Worm (Caenorhabditis elegans) whole organism, mixed stage, embryonic: ENCODE data around the gene ZK180.7.
A peak's percentile ranks its signal among the peaks of the same experiment; 100 is the strongest.

Source experiments
- M03D4.4 ChIP-seq: sonication (generic microtip); optimal IDR thresholded peaks from 2 replicates; lab custom pipeline; 2017; ENCODE audit warnings: mild to moderate bottlenecking, missing genetic modification characterization, missing compliant biosample characterization
- bed-3 ChIP-seq: fragments of 200-800 bp; sonication (Bioruptor generic); optimal IDR thresholded peaks from 3 replicates; lab custom pipeline; 2018; ENCODE audit warnings: mild to moderate bottlenecking, missing genetic modification characterization, moderate library complexity, missing compliant biosample characterization
- blmp-1 ChIP-seq: fragments of 150-350 bp; optimal IDR thresholded peaks from 2 replicates; lab custom pipeline; 2014; ENCODE audit warnings: missing biosample characterization, missing genetic modification characterization
- ceh-39 ChIP-seq: fragments of 150-350 bp; optimal IDR thresholded peaks from 2 replicates; lab custom pipeline; 2014; ENCODE audit warnings: missing biosample characterization, missing genetic modification characterization
- ceh-43 ChIP-seq: fragments of 200-800 bp; sonication (Bioruptor generic); optimal IDR thresholded peaks from 2 replicates; lab custom pipeline; 2018; ENCODE audit warnings: mild to moderate bottlenecking, missing genetic modification characterization, moderate library complexity, missing compliant biosample characterization
- ceh-83 ChIP-seq: fragments of 200-800 bp; sonication (Bioruptor generic); optimal IDR thresholded peaks from 2 replicates; lab custom pipeline; 2018; ENCODE audit warnings: mild to moderate bottlenecking, missing genetic modification characterization, missing compliant biosample characterization
- ces-1 ChIP-seq: fragments of 150-350 bp; optimal IDR thresholded peaks from 2 replicates; lab custom pipeline; 2014; ENCODE audit warnings: missing biosample characterization, missing genetic modification reagents, missing genetic modification characterization
- cnd-1 ChIP-seq: fragments of 200-800 bp; sonication (Bioruptor generic); optimal IDR thresholded peaks from 2 replicates; lab custom pipeline; 2018; ENCODE audit warnings: mild to moderate bottlenecking, missing genetic modification characterization, missing compliant biosample characterization
- drap-1 ChIP-seq: fragments of 200-800 bp; sonication (Bioruptor generic); optimal IDR thresholded peaks from 3 replicates; lab custom pipeline; 2018; ENCODE audit warnings: mild to moderate bottlenecking, missing genetic modification characterization, missing compliant biosample characterization
- elt-1 ChIP-seq: sonication (generic microtip); optimal IDR thresholded peaks from 2 replicates; lab custom pipeline; 2017; ENCODE audit warnings: missing genetic modification characterization, mild to moderate bottlenecking, missing compliant biosample characterization, antibody characterized with exemption, moderate library complexity, borderline replicate concordance; ENCODE audit not compliant: insufficient read depth
- elt-3 ChIP-seq: fragments of 150-350 bp; optimal IDR thresholded peaks from 2 replicates; lab custom pipeline; 2014; ENCODE audit warnings: missing biosample characterization, missing genetic modification characterization
- flh-1 ChIP-seq: fragments of 200-800 bp; sonication (Bioruptor generic); optimal IDR thresholded peaks from 2 replicates; lab custom pipeline; 2018; ENCODE audit warnings: mild to moderate bottlenecking, missing genetic modification characterization, moderate library complexity, missing compliant biosample characterization
- ham-2 ChIP-seq: fragments of 200-800 bp; sonication (Bioruptor generic); optimal IDR thresholded peaks from 2 replicates; lab custom pipeline; 2018; ENCODE audit warnings: mild to moderate bottlenecking, missing genetic modification characterization, missing compliant biosample characterization
- hlh-1 ChIP-seq: fragments of 150-350 bp; optimal IDR thresholded peaks from 2 replicates; lab custom pipeline; 2014; ENCODE audit warnings: missing biosample characterization, missing genetic modification reagents, missing genetic modification characterization
- lin-13 ChIP-seq: fragments of 150-350 bp; optimal IDR thresholded peaks from 2 replicates; lab custom pipeline; 2014; ENCODE audit warnings: missing biosample characterization, missing genetic modification characterization
- lin-32 ChIP-seq: fragments of 200-800 bp; sonication (Bioruptor generic); optimal IDR thresholded peaks from 2 replicates; lab custom pipeline; 2018; ENCODE audit warnings: mild to moderate bottlenecking, missing genetic modification characterization, missing compliant biosample characterization
- lsy-2 ChIP-seq: fragments of 150-350 bp; optimal IDR thresholded peaks from 2 replicates; lab custom pipeline; 2014; ENCODE audit warnings: missing biosample characterization, missing genetic modification characterization
- mab-5 ChIP-seq: fragments of 150-350 bp; optimal IDR thresholded peaks from 2 replicates; lab custom pipeline; 2014; ENCODE audit warnings: missing biosample characterization, missing genetic modification characterization
- mep-1 ChIP-seq: fragments of 150-350 bp; optimal IDR thresholded peaks from 2 replicates; lab custom pipeline; 2017; ENCODE audit warnings: missing biosample characterization, missing genetic modification reagents, missing genetic modification characterization, inconsistent platforms
- mls-2 ChIP-seq: sonication (generic microtip); optimal IDR thresholded peaks from 2 replicates; lab custom pipeline; 2016; ENCODE audit warnings: mild to moderate bottlenecking, missing genetic modification characterization, moderate library complexity, missing compliant biosample characterization
- nhr-12 ChIP-seq: fragments of 150-350 bp; optimal IDR thresholded peaks from 2 replicates; lab custom pipeline; 2014; ENCODE audit warnings: missing biosample characterization, missing genetic modification characterization
- nhr-2 ChIP-seq: fragments of 150-350 bp; optimal IDR thresholded peaks from 2 replicates; lab custom pipeline; 2014; ENCODE audit warnings: missing biosample characterization, missing genetic modification characterization
- nhr-237 ChIP-seq: fragments of 150-350 bp; optimal IDR thresholded peaks from 2 replicates; lab custom pipeline; 2014; ENCODE audit warnings: missing biosample characterization, missing genetic modification characterization
- nhr-28 ChIP-seq: fragments of 150-350 bp; optimal IDR thresholded peaks from 2 replicates; lab custom pipeline; 2014; ENCODE audit warnings: missing biosample characterization, missing genetic modification characterization
- nhr-76 ChIP-seq: sonication (generic microtip); optimal IDR thresholded peaks from 2 replicates; lab custom pipeline; 2017; ENCODE audit warnings: missing biosample characterization, missing genetic modification characterization
- pha-4 ChIP-seq: fragments of 150-350 bp; optimal IDR thresholded peaks from 2 replicates; lab custom pipeline; 2018; ENCODE audit warnings: missing biosample characterization, missing genetic modification reagents, missing genetic modification characterization
- sem-2 ChIP-seq: fragments of 200-800 bp; sonication (Bioruptor generic); optimal IDR thresholded peaks from 2 replicates; lab custom pipeline; 2018; ENCODE audit warnings: mild to moderate bottlenecking, missing genetic modification characterization, missing compliant biosample characterization
- snpc-4 ChIP-seq: fragments of 150-350 bp; optimal IDR thresholded peaks from 2 replicates; lab custom pipeline; 2014; ENCODE audit warnings: missing biosample characterization, missing genetic modification characterization
- sptf-1 ChIP-seq: sonication (generic microtip); optimal IDR thresholded peaks from 2 replicates; lab custom pipeline; 2017; ENCODE audit warnings: mild to moderate bottlenecking, missing genetic modification characterization, moderate library complexity, missing compliant biosample characterization
- tbx-8 ChIP-seq: fragments of 200-800 bp; sonication (Bioruptor generic); optimal IDR thresholded peaks from 2 replicates; lab custom pipeline; 2018; ENCODE audit warnings: mild to moderate bottlenecking, missing genetic modification characterization, moderate library complexity, missing compliant biosample characterization
- unc-39 ChIP-seq: fragments of 150-350 bp; optimal IDR thresholded peaks from 2 replicates; lab custom pipeline; 2014; ENCODE audit warnings: missing biosample characterization, missing genetic modification characterization
- unc-62 ChIP-seq: fragments of 150-350 bp; optimal IDR thresholded peaks from 2 replicates; lab custom pipeline; 2014; ENCODE audit warnings: missing biosample characterization, missing genetic modification reagents, missing genetic modification characterization
- zip-8 ChIP-seq: fragments of 150-350 bp; optimal IDR thresholded peaks from 2 replicates; lab custom pipeline; 2014; ENCODE audit warnings: missing biosample characterization, missing genetic modification characterization

ZK180.7 gene

DNA sequence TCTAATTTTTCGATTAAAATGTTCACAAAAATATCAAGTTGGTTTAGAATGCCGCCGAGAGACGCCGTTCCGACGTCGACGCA lies 43.2 kb upstream of the ZK180.7 start, which contains the start of gene chat-1:
chat-1 (plus strand) TSS at position 48 of the 83 bp plus-strand sequence.
- TF ChIP-seq mls-2 (no peak), elt-3 (no peak)
- TF ChIP-seq, all 35 proteins: peak for 0

DNA sequence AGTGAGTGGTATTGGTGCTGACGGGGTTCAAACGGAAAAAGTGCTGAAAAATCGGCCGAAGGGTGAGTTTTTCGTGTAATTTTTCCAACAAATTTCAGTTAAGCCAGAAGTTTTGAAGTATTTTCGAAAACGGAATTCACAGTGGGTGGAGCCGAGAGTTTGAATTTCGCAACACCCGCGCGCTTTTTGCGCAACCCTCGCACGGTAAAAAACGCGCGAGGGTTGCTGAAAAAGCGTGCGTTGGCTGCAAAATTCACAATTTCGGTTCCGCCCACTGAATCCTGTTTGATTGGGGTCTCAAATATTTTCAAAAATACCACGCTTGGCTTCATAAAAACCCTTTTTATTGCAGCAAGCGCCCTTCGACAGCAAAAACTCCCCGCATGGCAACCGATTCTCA lies 43.0 kb upstream of the ZK180.7 start:
- TF ChIP-seq tbx-8 (no peak), ceh-43 (GFP tag; lab: Kevin White, UChicago) (no peak), bed-3 (GFP tag; lab: Kevin White, UChicago) (no peak), nhr-76 (no peak), ceh-83 (GFP tag; lab: Kevin White, UChicago) (no peak)
- TF ChIP-seq, all 35 proteins: peak for 0

DNA sequence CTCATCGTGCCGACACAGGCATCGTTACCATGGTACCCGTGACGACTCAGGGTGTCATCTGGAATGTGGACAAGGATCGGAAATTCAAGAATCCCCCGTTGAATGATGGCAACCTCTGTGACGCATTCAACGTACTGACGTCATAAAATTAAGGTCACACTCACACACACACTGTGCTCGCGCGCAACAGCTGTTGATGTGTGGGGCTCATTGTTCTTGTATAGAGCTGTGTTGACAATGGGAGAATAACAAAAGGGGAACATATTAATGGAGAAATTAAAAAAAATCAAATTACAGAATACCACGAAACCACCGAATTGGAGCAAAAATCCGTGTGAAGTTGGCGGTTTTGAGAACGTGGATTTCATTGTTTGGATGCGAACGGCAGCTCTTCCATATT lies 42.0 kb upstream of the ZK180.7 start:
- TF ChIP-seq M03D4.4 (tag; lab: Kevin White, UChicago): no peak
- no peak for TF ChIP-seq unc-62 (GFP tag; lab: Kevin White, UChicago)
- TF ChIP-seq snpc-4: no peak
- no peak for TF ChIP-seq ham-2 (GFP tag; lab: Kevin White, UChicago)
- TF ChIP-seq elt-1 (tag; lab: Kevin White, UChicago): no peak
- TF ChIP-seq ceh-83 (GFP tag; lab: Kevin White, UChicago): no peak
- TF ChIP-seq unc-39 (tag; lab: Kevin White, UChicago): no peak
- peak; percentile 62 for TF ChIP-seq ces-1 (GFP tag; lab: Kevin White, UChicago)
- no peak for TF ChIP-seq drap-1 (GFP tag; lab: Kevin White, UChicago)
- TF ChIP-seq zip-8: peak; percentile 30
- TF ChIP-seq nhr-76: no peak
- peak; percentile 97 for TF ChIP-seq lin-32 (GFP tag; lab: Kevin White, UChicago)
- no peak for TF ChIP-seq flh-1 (GFP tag; lab: Kevin White, UChicago)
- TF ChIP-seq mep-1 (tag; lab: Kevin White, UChicago): no peak
- TF ChIP-seq hlh-1 (tag; lab: Kevin White, UChicago): peak; percentile 88
- no peak for TF ChIP-seq tbx-8
- no peak for TF ChIP-seq lin-13
- peak; percentile 89 for TF ChIP-seq cnd-1 (tag; lab: Kevin White, UChicago)
- no peak for TF ChIP-seq pha-4 (tag; lab: Kevin White, UChicago)
- no peak for TF ChIP-seq nhr-237
- no peak for TF ChIP-seq elt-3
- TF ChIP-seq nhr-28: no peak
- no peak for TF ChIP-seq lsy-2 (tag; lab: Kevin White, UChicago)
- TF ChIP-seq blmp-1 (tag; lab: Kevin White, UChicago): no peak
- TF ChIP-seq, all 35 proteins: peak for 5

DNA sequence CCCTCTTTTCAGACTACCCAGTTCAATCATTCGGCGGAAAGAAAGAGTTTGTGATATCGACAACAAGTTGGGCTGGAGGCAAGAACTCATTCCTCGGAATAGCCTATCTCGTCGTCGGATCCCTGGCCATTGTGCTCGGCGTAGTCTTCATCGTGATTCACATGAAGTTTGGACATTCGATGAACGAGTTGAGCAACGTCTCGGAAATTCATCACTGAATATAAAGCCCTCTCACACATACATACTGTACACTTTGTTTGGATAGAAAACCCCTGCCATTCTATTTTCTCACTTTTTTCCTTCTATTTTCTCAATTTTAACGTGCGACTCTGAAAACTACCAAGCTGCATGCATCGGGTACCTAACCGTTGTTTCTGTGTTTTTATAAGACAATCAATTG lies 40.9 kb upstream of the ZK180.7 start, which contains the start of gene R08C7.12:
R08C7.12 (plus strand) TSS at position 301 of the 400 bp plus-strand sequence.
- TF ChIP-seq nhr-76: no peak
- TF ChIP-seq sem-2: no peak
- TF ChIP-seq snpc-4: no peak
- TF ChIP-seq flh-1 (GFP tag; lab: Kevin White, UChicago): no peak
- no peak for TF ChIP-seq tbx-8
- TF ChIP-seq hlh-1 (tag; lab: Kevin White, UChicago): no peak
- no peak for TF ChIP-seq bed-3 (GFP tag; lab: Kevin White, UChicago)
- TF ChIP-seq ces-1 (GFP tag; lab: Kevin White, UChicago): no peak
- TF ChIP-seq lin-13: no peak
- no peak for TF ChIP-seq ceh-39 (tag; lab: Kevin White, UChicago)
- TF ChIP-seq unc-39 (tag; lab: Kevin White, UChicago): no peak
- TF ChIP-seq ham-2 (GFP tag; lab: Kevin White, UChicago): no peak
- no peak for TF ChIP-seq lin-32 (GFP tag; lab: Kevin White, UChicago)
- no peak for TF ChIP-seq drap-1 (GFP tag; lab: Kevin White, UChicago)
- TF ChIP-seq sptf-1: no peak
- TF ChIP-seq mep-1 (tag; lab: Kevin White, UChicago): no peak
- no peak for TF ChIP-seq mls-2

DNA sequence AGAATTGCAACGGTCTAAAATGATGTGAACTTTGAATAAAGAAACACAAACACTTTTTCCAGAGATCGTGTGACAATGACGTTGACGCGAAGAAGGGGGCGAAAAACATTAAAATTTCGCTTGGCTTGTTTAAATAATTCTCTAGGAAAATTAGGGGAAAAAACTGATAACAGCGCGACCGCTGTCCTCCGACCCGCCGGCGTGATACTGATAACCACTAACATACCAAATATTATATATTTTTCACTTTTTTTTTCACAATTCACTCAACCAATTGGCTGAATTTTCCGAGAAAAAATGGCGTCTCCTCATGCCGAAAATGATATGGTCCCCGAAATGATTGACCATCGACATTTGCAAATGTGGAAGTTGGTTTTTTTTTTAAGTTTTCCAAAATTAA lies 40.5 kb upstream of the ZK180.7 start:
- TF ChIP-seq pha-4 (tag; lab: Kevin White, UChicago) (no peak), zip-8 (no peak), sptf-1 (no peak), nhr-76 (no peak), nhr-28 (no peak), nhr-12 (tag; lab: Kevin White, UChicago) (no peak), flh-1 (GFP tag; lab: Kevin White, UChicago) (no peak), lin-32 (GFP tag; lab: Kevin White, UChicago) (no peak), drap-1 (GFP tag; lab: Kevin White, UChicago) (no peak), hlh-1 (tag; lab: Kevin White, UChicago) (no peak), sem-2 (no peak), unc-39 (tag; lab: Kevin White, UChicago) (no peak), nhr-2 (tag; lab: Kevin White, UChicago) (no peak), bed-3 (GFP tag; lab: Kevin White, UChicago) (no peak), ceh-83 (GFP tag; lab: Kevin White, UChicago) (no peak), mab-5 (no peak)
